Worm (Caenorhabditis elegans): ENCODE measurements around the gene ndub-11.

DNA sequence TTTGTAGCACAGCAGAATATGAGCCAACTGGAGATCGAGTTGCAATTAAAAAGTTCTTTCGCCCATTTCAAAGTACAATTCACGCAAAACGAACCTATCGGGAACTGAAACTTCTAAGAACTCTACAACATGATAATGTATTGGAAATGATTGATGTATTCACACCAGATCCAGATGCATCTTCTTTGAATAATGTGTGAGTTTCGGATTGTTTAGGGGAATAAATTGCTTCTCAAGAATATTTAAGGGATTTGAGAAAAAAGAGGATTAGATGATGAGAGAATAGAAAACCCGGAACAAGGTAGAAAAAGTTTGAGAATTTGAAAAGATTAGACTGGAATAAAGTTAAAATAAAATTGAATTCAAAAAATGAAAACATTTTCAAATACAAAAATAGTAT is 14.3 kb upstream of the ndub-11 start:
- TF ChIP-seq pha-4 (tag; optimal IDR thresholded peaks at IDR 0.05) (no peak), hrde-1 (tag; optimal IDR thresholded peaks at IDR 0.05; ENCODE audit: borderline replicate concordance) (no peak), Y67H2A.10 (GFP tag; conservative IDR thresholded peaks at IDR 0.05) (no peak)
